Fruit fly (Drosophila melanogaster) whole organism, pupa: ENCODE results near the gene CG14974.

Experiments used
- CG10348 ChIP-seq: fragments of 200-800 bp; sonication (Bioruptor generic); IDR thresholded peaks from 2 replicates; pipeline ENCODE4 v1.3.6; 2022; ENCODE audit warnings: missing biosample characterization, missing genetic modification characterization
- CG12605 ChIP-seq: fragments of 200-800 bp; sonication (Bioruptor generic); IDR thresholded peaks from 2 replicates; pipeline ENCODE4 v1.3.6; 2022; ENCODE audit warnings: missing biosample characterization, missing genetic modification characterization
- CG14655 ChIP-seq: fragments of 200-800 bp; sonication (Bioruptor generic); optimal IDR thresholded peaks from 3 replicates; lab custom pipeline; 2017; ENCODE audit warnings: mild to moderate bottlenecking, missing biosample characterization, missing genetic modification reagents, missing genetic modification characterization
- CG32121 ChIP-seq: fragments of 200-800 bp; sonication (Bioruptor generic); IDR thresholded peaks from 2 replicates; pipeline ENCODE4 v1.3.6; 2022; ENCODE audit warnings: missing biosample characterization, missing genetic modification characterization
- D1 ChIP-seq: fragments of 200-800 bp; sonication (Bioruptor generic); optimal IDR thresholded peaks from 2 replicates; lab custom pipeline; 2018; ENCODE audit warnings: missing biosample characterization, mild to moderate bottlenecking, missing genetic modification characterization, moderate library complexity
- EcR ChIP-seq: fragments of 200-800 bp; sonication (Bioruptor generic); optimal IDR thresholded peaks from 3 replicates; lab custom pipeline; 2019; ENCODE audit warnings: missing biosample characterization, missing genetic modification characterization, mild to moderate bottlenecking, moderate library complexity, missing genetic modification reagents
- Pif1A ChIP-seq: fragments of 200-800 bp; sonication (Bioruptor generic); optimal IDR thresholded peaks from 3 replicates; lab custom pipeline; 2016; ENCODE audit warnings: missing biosample characterization, missing genetic modification characterization
- Pif1B ChIP-seq: fragments of 200-800 bp; sonication (Bioruptor generic); optimal IDR thresholded peaks from 3 replicates; lab custom pipeline; 2016; ENCODE audit warnings: missing biosample characterization, missing genetic modification characterization
- fd96Ca ChIP-seq: fragments of 200-800 bp; sonication (Bioruptor generic); IDR thresholded peaks from 3 replicates; pipeline ENCODE4 v1.3.6; 2022; ENCODE audit warnings: missing biosample characterization, missing genetic modification characterization

DNA sequence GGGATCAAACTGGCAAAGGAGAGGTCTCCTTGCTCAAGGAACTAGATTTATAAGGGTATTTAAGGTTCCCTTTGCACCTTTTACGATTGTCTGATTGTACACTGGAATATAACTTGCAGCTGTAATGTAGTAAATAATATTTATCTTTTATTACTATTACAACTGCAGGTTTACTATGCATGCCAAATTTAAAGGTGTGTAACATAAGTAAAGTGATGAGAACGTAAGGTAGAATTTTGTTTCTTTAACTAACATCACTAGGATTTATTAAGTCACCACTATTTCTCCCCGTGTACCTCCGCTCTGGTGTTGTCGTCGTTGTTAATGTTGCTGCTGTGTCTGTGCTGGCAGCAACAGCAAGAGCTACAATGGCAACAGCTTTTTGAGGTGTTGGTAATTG is 46.8 kb upstream of the CG14974 start:
- TF ChIP-seq CG12605 (GFP tag; lab: Robert Waterston, UW) (no peak), Pif1B (GFP tag; lab: Kevin White, UChicago) (peak; percentile 26), fd96Ca (GFP tag; lab: Robert Waterston, UW) (no peak), CG32121 (GFP tag; lab: Robert Waterston, UW) (no peak), D1 (tag; lab: Kevin White, UChicago) (no peak), CG14655 (GFP tag; lab: Kevin White, UChicago) (peak; percentile 19), CG10348 (GFP tag; lab: Robert Waterston, UW) (no peak), EcR (GFP tag; lab: Kevin White, UChicago) (no peak), Pif1A (GFP tag; lab: Kevin White, UChicago) (no peak)
